Fruit fly (Drosophila melanogaster) whole organism, prepupa: ENCODE measurements around the gene sad.
A peak's percentile ranks its signal among the peaks of the same experiment; 100 is the strongest.

Source experiments
- CG10631 ChIP-seq: fragments of 200-800 bp; sonication (Bioruptor generic); optimal IDR thresholded peaks from 2 replicates; lab custom pipeline; 2016; ENCODE audit warnings: missing biosample characterization, missing genetic modification characterization
- CG11762 ChIP-seq: fragments of 200-800 bp; sonication (Bioruptor generic); optimal IDR thresholded peaks from 3 replicates; lab custom pipeline; 2016; ENCODE audit warnings: missing biosample characterization, missing genetic modification characterization; ENCODE audit not compliant: insufficient read depth
- CG11902 ChIP-seq: fragments of 200-800 bp; sonication (Bioruptor generic); optimal IDR thresholded peaks from 3 replicates; lab custom pipeline; 2016; ENCODE audit warnings: missing biosample characterization, missing genetic modification characterization
- CG15336 ChIP-seq: fragments of 200-800 bp; sonication (Bioruptor generic); IDR thresholded peaks from 2 replicates; pipeline ENCODE4 v1.3.6; 2022; ENCODE audit warnings: missing biosample characterization, missing genetic modification characterization
- CG16779 ChIP-seq: fragments of 200-800 bp; sonication (Bioruptor generic); optimal IDR thresholded peaks from 3 replicates; lab custom pipeline; 2017; ENCODE audit warnings: missing biosample characterization, mild to moderate bottlenecking, missing genetic modification characterization
- CG3032 ChIP-seq: fragments of 200-800 bp; optimal IDR thresholded peaks from 2 replicates; lab custom pipeline; 2019; ENCODE audit warnings: missing biosample characterization, mild to moderate bottlenecking, missing genetic modification characterization, moderate library complexity
- CG32006 ChIP-seq: fragments of 200-800 bp; sonication (Bioruptor generic); optimal IDR thresholded peaks from 3 replicates; lab custom pipeline; 2017; ENCODE audit warnings: missing biosample characterization, mild to moderate bottlenecking, missing genetic modification characterization
- CG34406 ChIP-seq: fragments of 200-800 bp; sonication (Bioruptor generic); optimal IDR thresholded peaks from 3 replicates; lab custom pipeline; 2016; ENCODE audit warnings: missing biosample characterization, missing genetic modification characterization
- CG3919 ChIP-seq: fragments of 200-800 bp; sonication (Bioruptor generic); optimal IDR thresholded peaks from 3 replicates; lab custom pipeline; 2016; ENCODE audit warnings: missing biosample characterization, missing genetic modification characterization
- CG4318 ChIP-seq: fragments of 200-800 bp; sonication (Bioruptor generic); optimal IDR thresholded peaks from 3 replicates; lab custom pipeline; 2017; ENCODE audit warnings: missing biosample characterization, mild to moderate bottlenecking, missing genetic modification characterization
- CG6163 ChIP-seq: fragments of 200-800 bp; sonication (Bioruptor generic); IDR thresholded peaks from 3 replicates; pipeline ENCODE4 v1.3.6; 2022; ENCODE audit warnings: missing biosample characterization, missing genetic modification characterization
- CG6276 ChIP-seq: fragments of 200-800 bp; sonication (Bioruptor generic); optimal IDR thresholded peaks from 2 replicates; lab custom pipeline; 2017; ENCODE audit warnings: missing biosample characterization, mild to moderate bottlenecking, missing genetic modification characterization
- CG6792 ChIP-seq: fragments of 200-800 bp; sonication (Bioruptor generic); optimal IDR thresholded peaks from 3 replicates; lab custom pipeline; 2016; ENCODE audit warnings: missing biosample characterization, missing genetic modification characterization
- CG8119 ChIP-seq: fragments of 200-800 bp; sonication (Bioruptor generic); IDR thresholded peaks from 3 replicates; pipeline ENCODE4 v1.3.6; 2022; ENCODE audit warnings: missing biosample characterization, missing genetic modification characterization
- CG8632 ChIP-seq: fragments of 200-800 bp; sonication (Bioruptor generic); optimal IDR thresholded peaks from 3 replicates; lab custom pipeline; 2016; ENCODE audit warnings: missing biosample characterization, missing genetic modification characterization
- Eip75B ChIP-seq: fragments of 200-800 bp; sonication (Bioruptor generic); optimal IDR thresholded peaks from 3 replicates; lab custom pipeline; 2016; ENCODE audit warnings: missing biosample characterization, missing genetic modification characterization
- Eip78C ChIP-seq: fragments of 200-800 bp; sonication (Bioruptor generic); peaks from one replicate; lab custom pipeline; 2016; ENCODE audit warnings: missing biosample characterization, missing genetic modification characterization
- Eip93F ChIP-seq: fragments of 200-800 bp; sonication (Bioruptor generic); optimal IDR thresholded peaks from 2 replicates; lab custom pipeline; 2016; ENCODE audit warnings: missing biosample characterization, mild to moderate bottlenecking, missing genetic modification characterization
- Gug ChIP-seq: fragments of 200-800 bp; sonication (Bioruptor generic); IDR thresholded peaks from 2 replicates; pipeline ENCODE4 v1.3.6; 2022; ENCODE audit warnings: missing biosample characterization, missing genetic modification characterization
- Hr38 ChIP-seq: sonication (Bioruptor generic); optimal IDR thresholded peaks from 2 replicates; lab custom pipeline; 2016; ENCODE audit warnings: missing biosample characterization, missing genetic modification characterization
- Hr39 ChIP-seq: fragments of 200-800 bp; sonication (Bioruptor generic); optimal IDR thresholded peaks from 2 replicates; lab custom pipeline; 2016; ENCODE audit warnings: missing biosample characterization, missing genetic modification characterization
- Hr4 ChIP-seq: fragments of 200-800 bp; sonication (Bioruptor generic); optimal IDR thresholded peaks from 3 replicates; lab custom pipeline; 2016; ENCODE audit warnings: missing biosample characterization, missing genetic modification characterization
- Met ChIP-seq: fragments of 200-800 bp; sonication (Bioruptor generic); optimal IDR thresholded peaks from 3 replicates; lab custom pipeline; 2016; ENCODE audit warnings: missing biosample characterization, missing genetic modification characterization
- OdsH ChIP-seq: fragments of 200-800 bp; sonication (Bioruptor generic); optimal IDR thresholded peaks from 3 replicates; lab custom pipeline; 2016; ENCODE audit warnings: missing biosample characterization, missing genetic modification characterization
- Smox ChIP-seq: fragments of 200-800 bp; sonication (Bioruptor generic); optimal IDR thresholded peaks from 3 replicates; lab custom pipeline; 2016; ENCODE audit warnings: missing biosample characterization, missing genetic modification characterization
- Sox15 ChIP-seq: fragments of 200-800 bp; sonication (Bioruptor generic); optimal IDR thresholded peaks from 3 replicates; lab custom pipeline; 2016; ENCODE audit warnings: missing biosample characterization, missing genetic modification characterization
- achi ChIP-seq: fragments of 200-800 bp; sonication (Bioruptor generic); optimal IDR thresholded peaks from 3 replicates; lab custom pipeline; 2016; ENCODE audit warnings: missing biosample characterization, missing genetic modification characterization
- acj6 ChIP-seq: fragments of 200-800 bp; sonication (Bioruptor generic); optimal IDR thresholded peaks from 3 replicates; lab custom pipeline; 2016; ENCODE audit warnings: missing biosample characterization, missing genetic modification characterization
- cyc ChIP-seq: fragments of 200-800 bp; sonication (Bioruptor generic); optimal IDR thresholded peaks from 3 replicates; lab custom pipeline; 2016; ENCODE audit warnings: missing biosample characterization, missing genetic modification characterization
- dac ChIP-seq: fragments of 200-800 bp; sonication (Bioruptor generic); optimal IDR thresholded peaks from 2 replicates; lab custom pipeline; 2017; ENCODE audit warnings: missing biosample characterization, mild to moderate bottlenecking, missing genetic modification characterization
- dsx ChIP-seq: fragments of 200-800 bp; optimal IDR thresholded peaks from 3 replicates; lab custom pipeline; 2019; ENCODE audit warnings: missing biosample characterization, mild to moderate bottlenecking, missing genetic modification characterization, moderate library complexity; ENCODE audit not compliant: poor library complexity, severe bottlenecking
- eg ChIP-seq: fragments of 200-800 bp; sonication (Bioruptor generic); IDR thresholded peaks from 3 replicates; pipeline ENCODE4 v1.3.6; 2022; ENCODE audit warnings: missing biosample characterization, missing genetic modification characterization
- esn ChIP-seq: fragments of 200-800 bp; sonication (Bioruptor generic); optimal IDR thresholded peaks from 2 replicates; lab custom pipeline; 2016; ENCODE audit warnings: missing biosample characterization, mild to moderate bottlenecking, missing genetic modification characterization, moderate library complexity
- fd59A ChIP-seq: fragments of 200-800 bp; sonication (Bioruptor generic); optimal IDR thresholded peaks from 2 replicates; lab custom pipeline; 2017; ENCODE audit warnings: missing biosample characterization, mild to moderate bottlenecking, missing genetic modification characterization, missing genetic modification reagents
- fd85E ChIP-seq: fragments of 200-800 bp; sonication (Bioruptor generic); optimal IDR thresholded peaks from 3 replicates; lab custom pipeline; 2016; ENCODE audit warnings: missing biosample characterization, missing genetic modification characterization
- fkh ChIP-seq: fragments of 200-800 bp; sonication (Bioruptor generic); optimal IDR thresholded peaks from 3 replicates; lab custom pipeline; 2017; ENCODE audit warnings: missing biosample characterization, mild to moderate bottlenecking, missing genetic modification characterization, moderate library complexity
- lz ChIP-seq: fragments of 200-800 bp; sonication (Bioruptor generic); optimal IDR thresholded peaks from 3 replicates; lab custom pipeline; 2016; ENCODE audit warnings: missing biosample characterization, missing genetic modification characterization
- net ChIP-seq: fragments of 200-800 bp; sonication (Bioruptor generic); optimal IDR thresholded peaks from 3 replicates; lab custom pipeline; 2016; ENCODE audit warnings: missing biosample characterization, missing genetic modification characterization
- pdm3 ChIP-seq: fragments of 200-800 bp; sonication (Bioruptor generic); optimal IDR thresholded peaks from 3 replicates; lab custom pipeline; 2016; ENCODE audit warnings: missing biosample characterization, missing genetic modification characterization
- ss ChIP-seq, 2 experiments: fragments of 200-800 bp; sonication (Bioruptor generic); optimal IDR thresholded peaks; 2 replicates in 1 of 2; 3 replicates in 1 of 2; lab custom pipeline; 2017 to 2018; ENCODE audit warnings: mild to moderate bottlenecking in 2 of 2, missing biosample characterization in 2 of 2, missing genetic modification characterization in 2 of 2, moderate library complexity in 1 of 2
- svp ChIP-seq: fragments of 200-800 bp; sonication (Bioruptor generic); peaks from one replicate; lab custom pipeline; 2016; ENCODE audit warnings: missing biosample characterization, missing genetic modification characterization
- topi ChIP-seq: fragments of 200-800 bp; sonication (Bioruptor generic); optimal IDR thresholded peaks from 3 replicates; lab custom pipeline; 2016; ENCODE audit warnings: missing biosample characterization, missing genetic modification characterization
- vri ChIP-seq: fragments of 200-800 bp; sonication (Bioruptor generic); optimal IDR thresholded peaks from 3 replicates; lab custom pipeline; 2016; ENCODE audit warnings: missing biosample characterization, mild to moderate bottlenecking, missing genetic modification characterization

sad gene

DNA sequence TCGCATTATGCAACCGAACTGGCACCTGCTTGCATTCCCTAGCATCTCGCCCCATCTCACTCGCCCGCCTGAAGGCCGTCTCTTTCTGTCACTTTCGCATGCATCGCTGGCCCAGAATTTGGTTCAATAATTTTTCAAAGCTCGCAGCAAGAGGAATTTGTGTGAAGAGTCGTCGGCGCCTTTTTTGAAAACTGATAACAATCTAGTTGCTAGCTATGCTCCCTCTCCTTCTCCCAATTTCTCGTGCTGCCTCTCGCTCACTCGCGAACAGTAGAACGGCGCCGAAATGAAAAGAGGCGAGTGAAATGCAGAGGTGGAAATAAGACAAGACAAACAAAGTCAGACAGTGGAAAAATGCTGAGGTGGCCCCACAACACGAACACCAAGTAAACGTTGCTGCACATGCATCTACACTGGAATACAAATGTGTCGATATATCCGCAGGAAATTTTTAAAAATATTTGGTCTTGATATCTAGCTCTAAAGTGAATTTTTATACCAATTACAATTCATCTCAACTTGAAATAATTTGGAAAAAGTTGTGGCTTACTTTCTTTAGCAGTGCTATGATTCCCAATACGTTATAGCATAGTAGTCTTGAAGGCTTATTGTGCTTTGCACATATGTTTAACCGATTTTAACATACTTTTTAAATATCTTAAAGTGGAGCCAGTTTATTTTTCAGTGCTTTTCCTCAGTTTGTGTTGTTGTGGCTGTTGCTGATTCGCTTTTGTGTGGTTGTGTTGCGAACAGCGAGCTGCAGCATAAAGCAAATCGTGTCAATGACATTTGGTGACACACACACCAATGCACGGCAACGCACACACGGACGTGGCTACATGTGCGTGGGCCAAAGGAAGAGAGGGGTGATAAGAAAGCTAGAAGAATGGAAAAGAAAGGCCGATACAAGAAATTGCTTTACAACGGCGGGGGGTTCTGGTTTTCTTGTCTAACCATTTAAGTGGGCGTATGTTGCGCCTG lies 25.8 kb upstream of the sad start (continued):
- peak; percentile 68 to 75 for TF ChIP-seq ss (GFP tag; optimal IDR thresholded peaks at IDR 0.05; lab: Kevin White, UChicago)
- peak; percentile 84 for TF ChIP-seq CG3032
- peak; percentile 87 for TF ChIP-seq Eip75B (GFP tag; lab: Kevin White, UChicago)
- TF ChIP-seq fd59A, result peak; percentile 75
- TF ChIP-seq vri (GFP tag; lab: Kevin White, UChicago), result no peak
- TF ChIP-seq fkh (GFP tag; lab: Kevin White, UChicago), result peak; percentile 56
- TF ChIP-seq CG6792 (GFP tag; lab: Kevin White, UChicago), result peak; percentile 75
- TF ChIP-seq CG34406 (GFP tag; lab: Kevin White, UChicago), result peak; percentile 73
- peak; percentile 98 for TF ChIP-seq CG32006
- peak; percentile 90 for TF ChIP-seq CG3919 (GFP tag; lab: Kevin White, UChicago)
- peak; percentile 86 for TF ChIP-seq Gug (GFP tag; lab: Robert Waterston, UW)
- TF ChIP-seq OdsH (GFP tag; lab: Kevin White, UChicago), result peak; percentile 93
- TF ChIP-seq esn (GFP tag; lab: Kevin White, UChicago), result peak; percentile 76
- no peak for TF ChIP-seq Eip93F (GFP tag; lab: Kevin White, UChicago)
- peak; percentile 69 for TF ChIP-seq Smox (GFP tag; lab: Kevin White, UChicago)
- peak; percentile 73 for TF ChIP-seq lz (GFP tag; lab: Kevin White, UChicago)
- TF ChIP-seq fd85E, result no peak
- TF ChIP-seq pdm3 (GFP tag; lab: Kevin White, UChicago), result peak; percentile 90
- peak; percentile 97 for TF ChIP-seq CG8119 (GFP tag; lab: Robert Waterston, UW)
- peak; percentile 96 for TF ChIP-seq dac

DNA sequence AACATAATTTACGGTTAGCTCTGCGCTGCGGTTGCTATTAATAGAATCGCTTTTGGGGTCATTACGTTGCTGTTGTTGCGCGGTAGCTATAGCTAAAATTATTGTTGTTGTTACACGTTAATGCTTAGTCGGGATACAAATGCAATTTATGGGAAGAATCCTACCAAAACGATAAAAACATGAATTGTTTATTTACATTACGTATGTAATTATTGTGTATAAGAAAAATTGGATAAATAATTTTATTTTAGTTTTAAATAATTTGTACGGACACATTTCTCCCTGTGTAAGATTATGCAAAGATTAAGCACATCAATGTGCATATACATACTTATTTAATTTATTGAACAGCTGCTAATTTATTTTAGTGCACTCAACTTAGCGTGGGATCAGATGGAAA lies 25.1 kb upstream of the sad start:
- TF ChIP-seq CG8119 (GFP tag; lab: Robert Waterston, UW), result peak; percentile 25; the same call in 1 of the 3 replicates
- no peak for TF ChIP-seq Hr38
- TF ChIP-seq CG11762 (GFP tag; lab: Kevin White, UChicago), result peak; percentile 11
- TF ChIP-seq Hr39 (GFP tag; lab: Kevin White, UChicago), result no peak
- TF ChIP-seq CG4318, result peak; percentile 17
- no peak for TF ChIP-seq OdsH (GFP tag; lab: Kevin White, UChicago)
- peak; percentile 59 for TF ChIP-seq CG15336 (GFP tag; lab: Robert Waterston, UW)
- peak; percentile 22 for TF ChIP-seq CG32006
- peak; percentile 7 for TF ChIP-seq achi
- TF ChIP-seq CG11902 (GFP tag; lab: Kevin White, UChicago), result no peak
- TF ChIP-seq eg, result 0 out of 3 replicates have a peak, but pooled peaks have one; percentile 35
- peak; percentile 13 for TF ChIP-seq CG10631 (GFP tag; lab: Kevin White, UChicago)
- TF ChIP-seq Eip78C, result no peak
- TF ChIP-seq, all 60 proteins: peak for 8

DNA sequence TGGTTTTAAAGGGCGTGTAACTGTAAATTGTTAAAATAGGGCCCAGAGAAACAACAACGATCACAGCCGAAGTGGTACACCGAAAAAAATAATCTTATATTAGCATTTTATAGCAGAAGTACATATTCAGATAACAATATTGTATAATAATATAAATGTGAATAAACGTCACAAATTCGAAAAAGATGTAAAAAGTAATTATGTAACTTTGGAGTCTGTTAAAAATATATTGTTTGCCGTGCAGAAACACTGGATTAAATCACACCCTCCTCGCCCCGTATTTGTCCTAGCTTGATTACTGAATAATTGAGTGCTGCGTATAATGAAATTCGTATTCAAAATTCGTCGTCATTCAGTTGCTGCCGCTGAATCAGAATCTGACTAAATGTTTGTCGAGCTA lies 21.9 kb upstream of the sad start:
- TF ChIP-seq esn (GFP tag; lab: Kevin White, UChicago), result peak; percentile 6
- peak; percentile 26 for TF ChIP-seq OdsH (GFP tag; lab: Kevin White, UChicago)
- no peak for TF ChIP-seq CG15336 (GFP tag; lab: Robert Waterston, UW)
- peak; percentile 22 for TF ChIP-seq Hr4 (GFP tag; lab: Kevin White, UChicago)
- peak; percentile 26 for TF ChIP-seq acj6 (GFP tag; lab: Kevin White, UChicago)
- 0 out of 3 replicates have a peak, but pooled peaks have one; percentile 26 for TF ChIP-seq CG8119 (GFP tag; lab: Robert Waterston, UW)
- peak; percentile 11 for TF ChIP-seq CG32006
- TF ChIP-seq net (GFP tag; lab: Kevin White, UChicago), result no peak
- no peak for TF ChIP-seq CG11762 (GFP tag; lab: Kevin White, UChicago)
- peak; percentile 32 for TF ChIP-seq achi
- TF ChIP-seq CG3919 (GFP tag; lab: Kevin White, UChicago), result peak; percentile 8
- no peak for TF ChIP-seq Hr39 (GFP tag; lab: Kevin White, UChicago)
- no peak for TF ChIP-seq Sox15 (GFP tag; lab: Kevin White, UChicago)
- TF ChIP-seq CG6163 (GFP tag; lab: Robert Waterston, UW), result no peak
- TF ChIP-seq dsx (GFP tag; lab: Kevin White, UChicago), result no peak
- TF ChIP-seq eg, result 0 out of 3 replicates have a peak, but pooled peaks have one; percentile 21
- peak; percentile 23 for TF ChIP-seq CG34406 (GFP tag; lab: Kevin White, UChicago)
- TF ChIP-seq CG8632 (GFP tag; lab: Kevin White, UChicago), result peak; percentile 39
- TF ChIP-seq lz (GFP tag; lab: Kevin White, UChicago), result no peak
- TF ChIP-seq Eip78C, result peak; percentile 74
- no peak for TF ChIP-seq CG16779 (tag; lab: Kevin White, UChicago)
- no peak for TF ChIP-seq CG6792 (GFP tag; lab: Kevin White, UChicago)
- no peak for TF ChIP-seq topi
- TF ChIP-seq CG3032, result peak; percentile 6
- TF ChIP-seq CG4318, result no peak
- peak; percentile 25 for TF ChIP-seq svp (GFP tag; lab: Kevin White, UChicago)
- TF ChIP-seq Gug (GFP tag; lab: Robert Waterston, UW), result no peak
- TF ChIP-seq Met (GFP tag; lab: Kevin White, UChicago), result peak; percentile 16
- TF ChIP-seq CG6276, result no peak
- TF ChIP-seq cyc, result no peak
